Worm (Caenorhabditis elegans) whole organism, early embryonic: Measurements from ENCODE around the gene arx-2.

Experiments used
- ama-1 ChIP-seq: fragments of 150-350 bp; optimal IDR thresholded peaks from 2 replicates; lab custom pipeline; 2014
- ceh-13 ChIP-seq: fragments of 200-800 bp; sonication (Bioruptor generic); optimal IDR thresholded peaks from 2 replicates; lab custom pipeline; 2018; ENCODE audit warnings: mild to moderate bottlenecking, missing genetic modification characterization, missing compliant biosample characterization
- ceh-36 ChIP-seq: sonication (generic microtip); optimal IDR thresholded peaks from 2 replicates; lab custom pipeline; 2016; ENCODE audit warnings: missing genetic modification characterization, inconsistent platforms, missing compliant biosample characterization
- scrt-1 ChIP-seq: fragments of 200-800 bp; sonication (Bioruptor generic); IDR thresholded peaks from 2 replicates; pipeline ENCODE4 v1.3.6; 2022; ENCODE audit warnings: missing genetic modification characterization, missing compliant biosample characterization
- sea-1 ChIP-seq: fragments of 200-800 bp; sonication (Bioruptor generic); conservative IDR thresholded peaks from 2 replicates; pipeline ENCODE4 v1.3.6; 2022; ENCODE audit warnings: missing genetic modification characterization, missing compliant biosample characterization
- tbx-37 ChIP-seq: fragments of 200-800 bp; sonication (Bioruptor generic); conservative IDR thresholded peaks from 2 replicates; pipeline ENCODE4 v1.3.6; 2022; ENCODE audit warnings: missing genetic modification reagents, missing genetic modification characterization, missing compliant biosample characterization

ce11 chrV:10313953-10314352, 24.2 kb downstream of the arx-2 start, which contains the start of gene gcy-6:
- TF ChIP-seq tbx-37 (GFP tag; lab: Robert Waterston, UW) (no peak), ceh-13 (no peak), scrt-1 (no peak), ama-1 (lab: Kevin White, UChicago) (no peak), ceh-36 (no peak), sea-1 (GFP tag; lab: Robert Waterston, UW) (no peak)
